Worm (Caenorhabditis elegans): Measurements from ENCODE around the gene dgtr-1.

The dgtr-1 gene

ce11 chrV:6511121-6511520 lies 14.2 kb downstream of the dgtr-1 start, which contains the start of gene ubh-1:
Gene ubh-1 (minus strand): TSS chrV:6511409.
- TF ChIP-seq him-1 (tag; optimal IDR thresholded peaks at IDR 0.05): no peak
- no peak for TF ChIP-seq dao-5 (tag; optimal IDR thresholded peaks at IDR 0.05)
- no peak for TF ChIP-seq W03F9.2 (tag; optimal IDR thresholded peaks at IDR 0.05)

ce11 chrV:6513356-6513755 lies 16.4 kb downstream of the dgtr-1 start:
- TF ChIP-seq him-1 (tag; optimal IDR thresholded peaks at IDR 0.05) (no peak), W03F9.2 (tag; optimal IDR thresholded peaks at IDR 0.05) (no peak), dao-5 (tag; optimal IDR thresholded peaks at IDR 0.05) (no peak)

ce11 chrV:6513786-6514430 lies 17.0 kb downstream of the dgtr-1 start:
- no peak for TF ChIP-seq dao-5 (tag; optimal IDR thresholded peaks at IDR 0.05)
- no peak for TF ChIP-seq W03F9.2 (tag; optimal IDR thresholded peaks at IDR 0.05)
- no peak for TF ChIP-seq him-1 (tag; optimal IDR thresholded peaks at IDR 0.05)

- TF ChIP-seq dao-5 (tag; optimal IDR thresholded peaks at IDR 0.05) (no peak), him-1 (tag; optimal IDR thresholded peaks at IDR 0.05) (no peak), W03F9.2 (tag; optimal IDR thresholded peaks at IDR 0.05) (peak; percentile 18)
These were observed 18.0 kb downstream of the dgtr-1 start, which contains the start of gene dpy-11 for ce11 chrV:6514887-6515324. Gene dpy-11 (minus strand): TSS chrV:6515240.

ce11 chrV:6515344-6515743 lies 18.4 kb downstream of the dgtr-1 start:
- no peak for TF ChIP-seq him-1 (tag; optimal IDR thresholded peaks at IDR 0.05)

ce11 chrV:6516491-6517304 lies 19.8 kb downstream of the dgtr-1 start, which contains the start of gene mdh-1:
Gene mdh-1 (minus strand): TSS chrV:6516526.
- TF ChIP-seq dao-5 (tag; optimal IDR thresholded peaks at IDR 0.05) (no peak), W03F9.2 (tag; optimal IDR thresholded peaks at IDR 0.05) (no peak), him-1 (tag; optimal IDR thresholded peaks at IDR 0.05) (no peak)

ce11 chrV:6517305-6518224 lies 20.7 kb downstream of the dgtr-1 start:
- TF ChIP-seq dao-5 (tag; optimal IDR thresholded peaks at IDR 0.05) (no peak), W03F9.2 (tag; optimal IDR thresholded peaks at IDR 0.05) (no peak), him-1 (tag; optimal IDR thresholded peaks at IDR 0.05) (no peak)

- TF ChIP-seq W03F9.2 (tag; optimal IDR thresholded peaks at IDR 0.05) (no peak), him-1 (tag; optimal IDR thresholded peaks at IDR 0.05) (no peak), dao-5 (tag; optimal IDR thresholded peaks at IDR 0.05) (no peak)
These were observed 21.2 kb downstream of the dgtr-1 start, which contains the start of gene F46E10.3 for ce11 chrV:6518225-6518396. Gene F46E10.3 (plus strand): TSS chrV:6518297.

- TF ChIP-seq him-1 (tag; optimal IDR thresholded peaks at IDR 0.05): no peak
- no peak for TF ChIP-seq W03F9.2 (tag; optimal IDR thresholded peaks at IDR 0.05)
- no peak for TF ChIP-seq dao-5 (tag; optimal IDR thresholded peaks at IDR 0.05)
These were observed 23.6 kb downstream of the dgtr-1 start, which contains the start of the genes F46E10.2 and F46E10.18 for ce11 chrV:6520385-6521080. Gene F46E10.2 (plus strand): TSS chrV:6520435. Gene F46E10.18 (plus strand): TSS chrV:6521030.

- no peak for TF ChIP-seq W03F9.2 (tag; optimal IDR thresholded peaks at IDR 0.05)
- TF ChIP-seq him-1 (tag; optimal IDR thresholded peaks at IDR 0.05): no peak
- TF ChIP-seq dao-5 (tag; optimal IDR thresholded peaks at IDR 0.05): no peak
These were observed 26.1 kb downstream of the dgtr-1 start for ce11 chrV:6522879-6523497.

ce11 chrV:6524757-6525156 lies 27.8 kb downstream of the dgtr-1 start, which contains the start of gene acs-1:
Gene acs-1 (plus strand): TSS chrV:6524989.
- TF ChIP-seq him-1 (tag; optimal IDR thresholded peaks at IDR 0.05) (no peak), dao-5 (tag; optimal IDR thresholded peaks at IDR 0.05) (no peak), W03F9.2 (tag; optimal IDR thresholded peaks at IDR 0.05) (no peak)

- TF ChIP-seq W03F9.2 (tag; optimal IDR thresholded peaks at IDR 0.05): no peak
- no peak for TF ChIP-seq dao-5 (tag; optimal IDR thresholded peaks at IDR 0.05)
- TF ChIP-seq him-1 (tag; optimal IDR thresholded peaks at IDR 0.05): no peak
These were observed 36.1 kb downstream of the dgtr-1 start, which contains the start of gene hpo-26 for ce11 chrV:6533030-6533429. Gene hpo-26 (minus strand): TSS chrV:6533060.
